Fruit fly (Drosophila melanogaster) whole organism, embryonic: ENCODE data around the gene CG32075.

Source experiments
- B-H1 ChIP-seq: fragments of 200-800 bp; sonication (Bioruptor generic); IDR thresholded peaks from 3 replicates; pipeline ENCODE4 v1.3.6; 2022; ENCODE audit warnings: missing biosample characterization, missing genetic modification characterization
- CG12071 ChIP-seq: fragments of 200-800 bp; sonication (Bioruptor generic); optimal IDR thresholded peaks from 3 replicates; lab custom pipeline; 2018; ENCODE audit warnings: missing biosample characterization, mild to moderate bottlenecking, missing genetic modification characterization
- CG12236 ChIP-seq: fragments of 200-800 bp; sonication (Bioruptor generic); optimal IDR thresholded peaks from 2 replicates; lab custom pipeline; 2016; ENCODE audit warnings: missing biosample characterization, missing genetic modification characterization
- CG5953 ChIP-seq: fragments of 200-800 bp; sonication (Bioruptor generic); IDR thresholded peaks from 2 replicates; pipeline ENCODE4 v1.3.6; 2022; ENCODE audit warnings: missing biosample characterization, missing genetic modification characterization
- CG8281 ChIP-seq: fragments of 200-800 bp; sonication (Bioruptor generic); optimal IDR thresholded peaks from 2 replicates; lab custom pipeline; 2018; ENCODE audit warnings: missing biosample characterization, mild to moderate bottlenecking, missing genetic modification characterization, moderate library complexity
- CG9817 ChIP-seq: fragments of 200-800 bp; sonication (Bioruptor generic); optimal IDR thresholded peaks from 2 replicates; lab custom pipeline; 2018; ENCODE audit warnings: missing biosample characterization, mild to moderate bottlenecking, missing genetic modification characterization, moderate library complexity
- Dip2 ChIP-seq: fragments of 200-800 bp; sonication (Bioruptor generic); IDR thresholded peaks from 2 replicates; pipeline ENCODE4 v1.3.6; 2022; ENCODE audit warnings: missing biosample characterization, missing genetic modification characterization
- ERR ChIP-seq: fragments of 200-800 bp; sonication (Bioruptor generic); optimal IDR thresholded peaks from 2 replicates; lab custom pipeline; 2016; ENCODE audit warnings: missing biosample characterization, missing genetic modification characterization
- Poxn ChIP-seq: fragments of 200-800 bp; sonication (Bioruptor generic); IDR thresholded peaks from 2 replicates; pipeline ENCODE4 v1.3.6; 2022; ENCODE audit warnings: missing biosample characterization, missing genetic modification characterization
- dmrt99B ChIP-seq: fragments of 200-800 bp; sonication (Bioruptor generic); optimal IDR thresholded peaks from 2 replicates; lab custom pipeline; 2018; ENCODE audit warnings: missing biosample characterization, mild to moderate bottlenecking, missing genetic modification characterization, moderate library complexity
- klu ChIP-seq: fragments of 200-800 bp; sonication (Bioruptor generic); IDR thresholded peaks from 2 replicates; pipeline ENCODE4 v1.3.6; 2022; ENCODE audit warnings: missing biosample characterization, missing genetic modification characterization
- peb ChIP-seq: fragments of 200-800 bp; sonication (Bioruptor generic); IDR thresholded peaks from 2 replicates; pipeline ENCODE4 v1.3.6; 2022; ENCODE audit warnings: missing biosample characterization, missing genetic modification characterization

DNA sequence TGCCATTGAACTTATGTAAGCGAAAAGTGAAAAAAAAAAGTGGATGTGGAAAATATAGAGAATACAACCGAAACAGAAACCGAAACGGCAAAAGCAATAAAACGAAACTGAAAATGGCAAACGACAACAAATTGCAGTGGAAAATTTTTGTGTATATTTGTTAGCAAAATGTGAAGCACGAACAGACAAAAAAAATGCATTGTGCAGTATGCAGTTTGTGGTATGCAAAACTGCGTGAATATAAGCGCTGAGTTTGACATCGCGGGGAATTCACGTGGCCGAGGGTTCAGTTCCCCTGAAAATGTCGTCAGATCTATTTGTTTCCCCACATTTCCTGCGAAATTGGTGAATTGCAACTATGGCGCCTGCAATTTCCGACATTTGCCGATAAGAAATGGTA lies 21.1 kb downstream of the CG32075 start:
- no peak for TF ChIP-seq Poxn (GFP tag; lab: Robert Waterston, UW)
- TF ChIP-seq peb: no peak
- TF ChIP-seq CG12071 (GFP tag; lab: Kevin White, UChicago): no peak
- no peak for TF ChIP-seq klu (GFP tag; lab: Robert Waterston, UW)
- TF ChIP-seq CG5953 (GFP tag; lab: Robert Waterston, UW): no peak
- TF ChIP-seq dmrt99B (tag; lab: Kevin White, UChicago): no peak
- no peak for TF ChIP-seq ERR
- no peak for TF ChIP-seq Dip2 (GFP tag; lab: Robert Waterston, UW)
- no peak for TF ChIP-seq CG8281
- no peak for TF ChIP-seq B-H1 (GFP tag; lab: Robert Waterston, UW)
- no peak for TF ChIP-seq CG12236 (GFP tag; lab: Kevin White, UChicago)
- no peak for TF ChIP-seq CG9817 (tag; lab: Kevin White, UChicago)
